Fruit fly (Drosophila melanogaster) whole organism, embryonic: ENCODE results near the gene Sec24CD.

Source experiments
- Adf1 ChIP-seq: fragments of 200-800 bp; sonication (Bioruptor generic); IDR thresholded peaks from 2 replicates; pipeline ENCODE4 v1.3.6; 2022; ENCODE audit warnings: missing biosample characterization, missing genetic modification characterization
- CG10321 ChIP-seq: fragments of 200-800 bp; sonication (Bioruptor generic); IDR thresholded peaks from 2 replicates; pipeline ENCODE4 v1.3.6; 2022; ENCODE audit warnings: missing biosample characterization, missing genetic modification characterization
- CG10565 ChIP-seq: fragments of 200-800 bp; sonication (Bioruptor generic); optimal IDR thresholded peaks from 3 replicates; lab custom pipeline; 2016; ENCODE audit warnings: missing biosample characterization, mild to moderate bottlenecking, missing genetic modification characterization
- CG12219 ChIP-seq: fragments of 200-800 bp; sonication (Bioruptor generic); optimal IDR thresholded peaks from 3 replicates; lab custom pipeline; 2018; ENCODE audit warnings: missing biosample characterization, mild to moderate bottlenecking, missing genetic modification characterization
- CG12744 ChIP-seq: fragments of 200-800 bp; sonication (Bioruptor generic); optimal IDR thresholded peaks from 2 replicates; lab custom pipeline; 2016; ENCODE audit warnings: missing biosample characterization, missing genetic modification characterization
- CG13624 ChIP-seq: fragments of 200-800 bp; sonication (Bioruptor generic); optimal IDR thresholded peaks from 2 replicates; lab custom pipeline; 2016; ENCODE audit warnings: missing biosample characterization, missing genetic modification characterization
- CG14050 ChIP-seq: fragments of 200-800 bp; sonication (Bioruptor generic); IDR thresholded peaks from 3 replicates; pipeline ENCODE4 v1.3.6; 2022; ENCODE audit warnings: missing biosample characterization, missing genetic modification characterization
- CG15269 ChIP-seq: fragments of 200-800 bp; sonication (Bioruptor generic); optimal IDR thresholded peaks from 2 replicates; lab custom pipeline; 2018; ENCODE audit warnings: missing biosample characterization, mild to moderate bottlenecking, missing genetic modification characterization, moderate library complexity
- CG16779 ChIP-seq: fragments of 200-800 bp; sonication (Bioruptor generic); IDR thresholded peaks from 2 replicates; pipeline ENCODE4 v1.3.6; 2022; ENCODE audit warnings: missing biosample characterization, missing genetic modification characterization
- CG1792 ChIP-seq: fragments of 200-800 bp; sonication (Bioruptor generic); optimal IDR thresholded peaks from 2 replicates; lab custom pipeline; 2016; ENCODE audit warnings: missing biosample characterization, missing genetic modification characterization
- CG2120 ChIP-seq: fragments of 200-800 bp; sonication (Bioruptor generic); optimal IDR thresholded peaks from 3 replicates; lab custom pipeline; 2016; ENCODE audit warnings: missing biosample characterization, missing genetic modification characterization
- CG31388 ChIP-seq: fragments of 200-800 bp; sonication (Bioruptor generic); optimal IDR thresholded peaks from 2 replicates; lab custom pipeline; 2016; ENCODE audit warnings: missing biosample characterization, missing genetic modification characterization
- CG4617 ChIP-seq: fragments of 200-800 bp; sonication (Bioruptor generic); optimal IDR thresholded peaks from 3 replicates; lab custom pipeline; 2016; ENCODE audit warnings: missing biosample characterization, missing genetic modification characterization, borderline replicate concordance
- CG5180 ChIP-seq: fragments of 200-800 bp; sonication (Bioruptor generic); optimal IDR thresholded peaks from 3 replicates; lab custom pipeline; 2017; ENCODE audit warnings: missing biosample characterization, missing genetic modification characterization, mild to moderate bottlenecking, moderate library complexity, missing genetic modification reagents
- CG5953 ChIP-seq: fragments of 200-800 bp; sonication (Bioruptor generic); IDR thresholded peaks from 2 replicates; pipeline ENCODE4 v1.3.6; 2022; ENCODE audit warnings: missing biosample characterization, missing genetic modification characterization
- CG7745 ChIP-seq: fragments of 200-800 bp; sonication (Bioruptor generic); optimal IDR thresholded peaks from 2 replicates; lab custom pipeline; 2018; ENCODE audit warnings: missing biosample characterization, mild to moderate bottlenecking, missing genetic modification characterization, moderate library complexity
- CG7786 ChIP-seq: fragments of 200-800 bp; sonication (Bioruptor generic); optimal IDR thresholded peaks from 2 replicates; lab custom pipeline; 2016; ENCODE audit warnings: missing biosample characterization, missing genetic modification characterization
- CG8281 ChIP-seq: fragments of 200-800 bp; sonication (Bioruptor generic); optimal IDR thresholded peaks from 2 replicates; lab custom pipeline; 2018; ENCODE audit warnings: missing biosample characterization, mild to moderate bottlenecking, missing genetic modification characterization, moderate library complexity
- CG8290 ChIP-seq, 3 experiments: fragments of 200-800 bp; sonication (Bioruptor generic); optimal IDR thresholded peaks; 2 replicates each; lab custom pipeline; 2016 to 2019; ENCODE audit warnings: missing biosample characterization in 3 of 3, missing genetic modification characterization in 3 of 3, mild to moderate bottlenecking in 2 of 3, moderate library complexity in 1 of 3
- CG8359 ChIP-seq: fragments of 200-800 bp; sonication (Bioruptor generic); optimal IDR thresholded peaks from 2 replicates; lab custom pipeline; 2017; ENCODE audit warnings: missing biosample characterization, mild to moderate bottlenecking, missing genetic modification characterization, borderline replicate concordance
- CkIIα-i1 ChIP-seq: fragments of 200-800 bp; sonication (Bioruptor generic); IDR thresholded peaks from 2 replicates; pipeline ENCODE4 v1.3.6; 2022; ENCODE audit warnings: missing biosample characterization, missing genetic modification characterization
- CrebB ChIP-seq: fragments of 200-800 bp; sonication (Bioruptor generic); optimal IDR thresholded peaks from 3 replicates; lab custom pipeline; 2018; ENCODE audit warnings: missing biosample characterization, mild to moderate bottlenecking, missing genetic modification characterization
- Dad ChIP-seq: fragments of 200-800 bp; sonication (Bioruptor generic); optimal IDR thresholded peaks from 3 replicates; lab custom pipeline; 2016; ENCODE audit warnings: missing biosample characterization, missing genetic modification characterization
- Dref ChIP-seq: fragments of 200-800 bp; sonication (Bioruptor generic); IDR thresholded peaks from 2 replicates; pipeline ENCODE4 v1.3.6; 2022; ENCODE audit warnings: missing biosample characterization, missing genetic modification characterization
- Fer2 ChIP-seq: fragments of 200-800 bp; sonication (Bioruptor generic); optimal IDR thresholded peaks from 2 replicates; lab custom pipeline; 2018; ENCODE audit warnings: missing biosample characterization, mild to moderate bottlenecking, missing genetic modification characterization, moderate library complexity
- H2.0 ChIP-seq: fragments of 200-800 bp; sonication (Bioruptor generic); IDR thresholded peaks from 2 replicates; pipeline ENCODE4 v1.3.6; 2022; ENCODE audit warnings: missing biosample characterization, missing genetic modification characterization
- Hand ChIP-seq: fragments of 200-800 bp; sonication (Bioruptor generic); optimal IDR thresholded peaks from 2 replicates; lab custom pipeline; 2017; ENCODE audit warnings: mild to moderate bottlenecking, missing biosample characterization, missing genetic modification reagents, missing genetic modification characterization
- NC2β ChIP-seq: fragments of 200-800 bp; sonication (Bioruptor generic); optimal IDR thresholded peaks from 2 replicates; lab custom pipeline; 2016; ENCODE audit warnings: missing biosample characterization, missing genetic modification characterization
- NfI ChIP-seq: fragments of 200-800 bp; sonication (Bioruptor generic); optimal IDR thresholded peaks from 3 replicates; lab custom pipeline; 2018; ENCODE audit warnings: missing biosample characterization, mild to moderate bottlenecking, missing genetic modification characterization, moderate library complexity
- Six4 ChIP-seq: fragments of 200-800 bp; sonication (Bioruptor generic); optimal IDR thresholded peaks from 2 replicates; lab custom pipeline; 2016; ENCODE audit warnings: missing biosample characterization, missing genetic modification characterization
- Sry-β ChIP-seq: fragments of 200-800 bp; sonication (Bioruptor generic); optimal IDR thresholded peaks from 2 replicates; lab custom pipeline; 2018; ENCODE audit warnings: missing biosample characterization, mild to moderate bottlenecking, missing genetic modification characterization, moderate library complexity
- TFAM ChIP-seq: fragments of 200-800 bp; sonication (Bioruptor generic); optimal IDR thresholded peaks from 2 replicates; lab custom pipeline; 2017; ENCODE audit warnings: missing biosample characterization, missing genetic modification characterization, inconsistent platforms
- Xbp1 ChIP-seq: fragments of 200-800 bp; sonication (Bioruptor generic); optimal IDR thresholded peaks from 3 replicates; lab custom pipeline; 2016; ENCODE audit warnings: missing biosample characterization, mild to moderate bottlenecking, missing genetic modification characterization
- ash1 ChIP-seq: fragments of 200-800 bp; sonication (Bioruptor generic); optimal IDR thresholded peaks from 2 replicates; lab custom pipeline; 2018; ENCODE audit warnings: missing biosample characterization, mild to moderate bottlenecking, missing genetic modification characterization
- az2 ChIP-seq: fragments of 200-800 bp; sonication (Bioruptor generic); optimal IDR thresholded peaks from 3 replicates; lab custom pipeline; 2016; ENCODE audit warnings: missing biosample characterization, missing genetic modification characterization
- dan ChIP-seq: fragments of 200-800 bp; sonication (Bioruptor generic); IDR thresholded peaks from 2 replicates; pipeline ENCODE4 v1.3.6; 2022; ENCODE audit warnings: missing biosample characterization, missing genetic modification characterization
- dati ChIP-seq: fragments of 200-800 bp; sonication (Bioruptor generic); IDR thresholded peaks from 2 replicates; pipeline ENCODE4 v1.3.6; 2022; ENCODE audit warnings: missing biosample characterization, missing genetic modification characterization
- fd64A ChIP-seq: fragments of 200-800 bp; sonication (Bioruptor generic); optimal IDR thresholded peaks from 3 replicates; lab custom pipeline; 2018; ENCODE audit warnings: missing biosample characterization, mild to moderate bottlenecking, missing genetic modification characterization
- gcm ChIP-seq: fragments of 200-800 bp; sonication (Bioruptor generic); optimal IDR thresholded peaks from 2 replicates; lab custom pipeline; 2019; ENCODE audit warnings: missing biosample characterization, mild to moderate bottlenecking, missing genetic modification characterization, moderate library complexity
- grn ChIP-seq: fragments of 200-800 bp; sonication (Bioruptor generic); optimal IDR thresholded peaks from 3 replicates; lab custom pipeline; 2017; ENCODE audit warnings: missing biosample characterization, missing genetic modification characterization
- kah ChIP-seq: fragments of 200-800 bp; sonication (Bioruptor generic); optimal IDR thresholded peaks from 2 replicates; lab custom pipeline; 2018; ENCODE audit warnings: missing biosample characterization, mild to moderate bottlenecking, missing genetic modification characterization
- nerfin-2 ChIP-seq: fragments of 200-800 bp; sonication (Bioruptor generic); IDR thresholded peaks from 2 replicates; pipeline ENCODE4 v1.3.6; 2022; ENCODE audit warnings: missing biosample characterization, missing genetic modification characterization; ENCODE audit not compliant: partially characterized antibody
- onecut ChIP-seq: fragments of 200-800 bp; sonication (Bioruptor generic); IDR thresholded peaks from 2 replicates; pipeline ENCODE4 v1.3.6; 2022; ENCODE audit warnings: missing biosample characterization, missing genetic modification characterization
- p53 ChIP-seq: fragments of 200-800 bp; sonication (Bioruptor generic); optimal IDR thresholded peaks from 2 replicates; lab custom pipeline; 2016; ENCODE audit warnings: missing biosample characterization, missing genetic modification characterization
- scrt ChIP-seq: fragments of 200-800 bp; sonication (Bioruptor generic); optimal IDR thresholded peaks from 2 replicates; lab custom pipeline; 2018; ENCODE audit warnings: missing biosample characterization, mild to moderate bottlenecking, missing genetic modification characterization, moderate library complexity
- seq ChIP-seq: fragments of 200-800 bp; sonication (Bioruptor generic); IDR thresholded peaks from 2 replicates; pipeline ENCODE4 v1.3.6; 2022; ENCODE audit warnings: missing biosample characterization, missing genetic modification characterization
- ssp ChIP-seq: fragments of 200-800 bp; sonication (Bioruptor generic); IDR thresholded peaks from 2 replicates; pipeline ENCODE4 v1.3.6; 2022; ENCODE audit warnings: missing biosample characterization, missing genetic modification characterization
- tna ChIP-seq: fragments of 200-800 bp; sonication (Bioruptor generic); IDR thresholded peaks from 2 replicates; pipeline ENCODE4 v1.3.6; 2022; ENCODE audit warnings: missing biosample characterization, missing genetic modification characterization; ENCODE audit not compliant: partially characterized antibody
- vvl ChIP-seq: fragments of 200-800 bp; sonication (Bioruptor generic); IDR thresholded peaks from 2 replicates; pipeline ENCODE4 v1.3.6; 2022; ENCODE audit warnings: missing biosample characterization, missing genetic modification characterization

Sec24CD gene

DNA sequence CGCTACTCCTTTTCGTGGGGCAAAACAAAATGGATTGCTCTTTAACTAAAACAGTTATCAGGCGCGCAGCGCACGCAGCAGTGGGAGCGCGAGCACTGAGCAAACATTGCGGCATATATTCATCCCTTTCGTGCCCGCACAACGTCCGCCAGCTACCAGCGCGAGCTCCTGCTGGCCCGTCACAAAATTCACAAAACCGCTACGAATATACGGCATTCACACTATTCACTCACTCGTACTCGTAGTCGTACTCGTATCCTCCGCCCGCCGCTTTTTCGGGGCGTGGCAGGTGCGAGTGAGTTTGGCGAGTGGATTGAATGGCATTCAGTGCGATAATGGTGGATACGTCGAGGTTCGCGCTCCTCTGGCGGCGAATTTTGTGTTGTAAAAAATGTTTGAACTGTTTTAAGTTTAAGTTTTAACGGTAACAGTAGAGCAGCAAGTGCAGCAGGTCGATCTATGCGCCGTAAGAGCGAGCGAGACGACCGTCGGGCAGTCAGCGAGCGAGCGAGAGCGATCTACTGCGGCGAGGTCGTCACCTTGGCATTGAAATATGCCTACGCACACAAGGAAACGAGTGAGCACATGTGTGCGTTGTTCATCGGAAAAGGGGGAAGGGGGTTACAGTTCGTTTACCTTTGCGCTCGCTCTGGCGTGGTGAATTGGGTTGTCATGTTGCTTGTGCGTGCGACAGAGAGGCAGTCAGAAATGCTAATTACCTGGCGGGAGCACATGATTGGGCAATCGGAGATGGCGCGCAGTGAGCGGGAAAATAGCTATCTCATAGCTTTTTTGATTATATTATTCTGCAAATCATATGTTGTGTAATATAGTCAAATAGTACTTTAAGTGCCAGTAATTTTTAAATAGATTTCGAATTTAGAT lies 39.8 kb downstream of the Sec24CD start (continued):
- TF ChIP-seq Dref (no peak), CG5180 (GFP tag; lab: Kevin White, UChicago) (peak; percentile 96), CG8359 (peak; percentile 13), p53 (GFP tag; lab: Kevin White, UChicago) (peak; percentile 32), grn (GFP tag; lab: Kevin White, UChicago) (no peak), CG10321 (GFP tag; lab: Robert Waterston, UW) (no peak), CG12744 (GFP tag; lab: Kevin White, UChicago) (peak; percentile 47), CG16779 (no peak), Six4 (peak; percentile 2), fd64A (GFP tag; lab: Kevin White, UChicago) (peak; percentile 66), CG1792 (GFP tag; lab: Kevin White, UChicago) (peak; percentile 20), kah (GFP tag; lab: Kevin White, UChicago) (peak; percentile 69), tna (GFP tag; lab: Robert Waterston, UW) (no peak), CG5953 (GFP tag; lab: Robert Waterston, UW) (no peak), CG12219 (GFP tag; lab: Kevin White, UChicago) (peak; percentile 45), Fer2 (tag; lab: Kevin White, UChicago) (peak; percentile 20), H2.0 (GFP tag; lab: Robert Waterston, UW) (no peak), NC2β (GFP tag; lab: Kevin White, UChicago) (no peak), Adf1 (GFP tag; lab: Robert Waterston, UW) (no peak), CG7786 (GFP tag; lab: Kevin White, UChicago) (peak; percentile 27), CG15269 (tag; lab: Kevin White, UChicago) (peak; percentile 64), CG31388 (GFP tag; lab: Kevin White, UChicago) (no peak), CG2120 (peak; percentile 70), NfI (peak; percentile 54), CG8281 (tag; lab: Kevin White, UChicago) (peak; percentile 14), CG10565 (GFP tag; lab: Kevin White, UChicago) (no peak), dati (no peak), scrt (GFP tag; lab: Kevin White, UChicago) (peak; percentile 57), CG13624 (no peak), seq (GFP tag; lab: Robert Waterston, UW) (no peak), Sry-β (GFP tag; lab: Kevin White, UChicago) (peak; percentile 97), ash1 (peak; percentile 5), az2 (GFP tag; lab: Kevin White, UChicago) (peak; percentile 39), CrebB (tag; lab: Kevin White, UChicago) (peak; percentile 76), CG14050 (GFP tag; lab: Robert Waterston, UW) (no peak), CkIIα-i1 (GFP tag; lab: Robert Waterston, UW) (no peak), vvl (GFP tag; lab: Robert Waterston, UW) (no peak), ssp (GFP tag; lab: Robert Waterston, UW) (no peak), dan (no peak), CG7745 (no peak), Hand (peak; percentile 61), onecut (GFP tag; lab: Robert Waterston, UW) (peak; percentile 50), CG4617 (GFP tag; lab: Kevin White, UChicago) (no peak), Xbp1 (GFP tag; lab: Kevin White, UChicago) (peak; percentile 59), gcm (peak; percentile 70), Dad (peak; percentile 9), CG8290 (GFP tag; optimal IDR thresholded peaks at IDR 0.05; lab: Kevin White, UChicago) (no peak), CG8290 (tag; optimal IDR thresholded peaks at IDR 0.05; lab: Kevin White, UChicago) (peak; percentile 63 to 89), nerfin-2 (no peak), TFAM (GFP tag; lab: Kevin White, UChicago) (no peak)
